Fruit fly (Drosophila melanogaster) whole organism, embryonic: ENCODE results near the gene Tfb5.
A peak's percentile ranks its signal among the peaks of the same experiment; 100 is the strongest.

Source experiments
- B-H1 ChIP-seq: fragments of 200-800 bp; sonication (Bioruptor generic); IDR thresholded peaks from 3 replicates; pipeline ENCODE4 v1.3.6; 2022; ENCODE audit warnings: missing biosample characterization, missing genetic modification characterization
- B-H2 ChIP-seq: fragments of 200-800 bp; sonication (Bioruptor generic); optimal IDR thresholded peaks from 2 replicates; lab custom pipeline; 2018; ENCODE audit warnings: missing biosample characterization, mild to moderate bottlenecking, missing genetic modification characterization
- Bgb ChIP-seq: fragments of 200-800 bp; sonication (Bioruptor generic); IDR thresholded peaks from 2 replicates; pipeline ENCODE4 v1.3.6; 2022; ENCODE audit warnings: missing biosample characterization, missing genetic modification characterization; ENCODE audit not compliant: partially characterized antibody
- CG10321 ChIP-seq: fragments of 200-800 bp; sonication (Bioruptor generic); IDR thresholded peaks from 2 replicates; pipeline ENCODE4 v1.3.6; 2022; ENCODE audit warnings: missing biosample characterization, missing genetic modification characterization
- CG10366 ChIP-seq: fragments of 200-800 bp; sonication (Bioruptor generic); IDR thresholded peaks from 2 replicates; pipeline ENCODE4 v1.3.6; 2022; ENCODE audit warnings: missing biosample characterization, missing genetic modification characterization
- CG10959 ChIP-seq: fragments of 200-800 bp; sonication (Bioruptor generic); IDR thresholded peaks from 2 replicates; pipeline ENCODE4 v1.3.6; 2022; ENCODE audit warnings: missing biosample characterization, missing genetic modification characterization
- CG10979 ChIP-seq: fragments of 200-800 bp; sonication (Bioruptor generic); optimal IDR thresholded peaks from 2 replicates; lab custom pipeline; 2018; ENCODE audit warnings: missing biosample characterization, mild to moderate bottlenecking, missing genetic modification characterization, moderate library complexity
- CG15011 ChIP-seq: fragments of 200-800 bp; sonication (Bioruptor generic); optimal IDR thresholded peaks from 3 replicates; lab custom pipeline; 2018; ENCODE audit warnings: missing biosample characterization, mild to moderate bottlenecking, missing genetic modification characterization
- CG15514 ChIP-seq: fragments of 200-800 bp; sonication (Bioruptor generic); optimal IDR thresholded peaks from 3 replicates; lab custom pipeline; 2017; ENCODE audit warnings: missing biosample characterization, missing genetic modification characterization, mild to moderate bottlenecking, moderate library complexity, missing genetic modification reagents
- CG18764 ChIP-seq: fragments of 200-800 bp; sonication (Bioruptor generic); optimal IDR thresholded peaks from 3 replicates; lab custom pipeline; 2016; ENCODE audit warnings: missing biosample characterization, missing genetic modification characterization
- CG2199 ChIP-seq: fragments of 200-800 bp; sonication (Bioruptor generic); IDR thresholded peaks from 3 replicates; pipeline ENCODE4 v1.3.6; 2022; ENCODE audit warnings: missing biosample characterization, missing genetic modification characterization
- CG31441 ChIP-seq: fragments of 200-800 bp; sonication (Bioruptor generic); IDR thresholded peaks from 2 replicates; pipeline ENCODE4 v1.3.6; 2022; ENCODE audit warnings: missing biosample characterization, missing genetic modification characterization
- CG4328 ChIP-seq: fragments of 200-800 bp; sonication (Bioruptor generic); optimal IDR thresholded peaks from 3 replicates; lab custom pipeline; 2017; ENCODE audit warnings: missing biosample characterization, missing genetic modification reagents, missing genetic modification characterization
- CG6854 ChIP-seq: fragments of 200-800 bp; sonication (Bioruptor generic); optimal IDR thresholded peaks from 3 replicates; lab custom pipeline; 2017; ENCODE audit warnings: missing biosample characterization, mild to moderate bottlenecking, missing genetic modification characterization
- CG9215 ChIP-seq: fragments of 200-800 bp; sonication (Bioruptor generic); IDR thresholded peaks from 2 replicates; pipeline ENCODE4 v1.3.6; 2022; ENCODE audit warnings: missing biosample characterization, missing genetic modification characterization
- CG9876 ChIP-seq: fragments of 200-800 bp; sonication (Bioruptor generic); optimal IDR thresholded peaks from 2 replicates; lab custom pipeline; 2016; ENCODE audit warnings: missing biosample characterization, missing genetic modification characterization
- CG9932 ChIP-seq: fragments of 200-800 bp; sonication (Bioruptor generic); IDR thresholded peaks from 2 replicates; pipeline ENCODE4 v1.3.6; 2022; ENCODE audit warnings: missing biosample characterization, missing genetic modification characterization
- CkIIα-i1 ChIP-seq: fragments of 200-800 bp; sonication (Bioruptor generic); IDR thresholded peaks from 2 replicates; pipeline ENCODE4 v1.3.6; 2022; ENCODE audit warnings: missing biosample characterization, missing genetic modification characterization
- D19B ChIP-seq: fragments of 200-800 bp; sonication (Bioruptor generic); optimal IDR thresholded peaks from 2 replicates; lab custom pipeline; 2017; ENCODE audit warnings: missing biosample characterization, mild to moderate bottlenecking, missing genetic modification characterization
- Doc3 ChIP-seq: fragments of 200-800 bp; sonication (Bioruptor generic); IDR thresholded peaks from 3 replicates; pipeline ENCODE4 v1.3.6; 2022; ENCODE audit warnings: missing biosample characterization, missing genetic modification characterization; ENCODE audit not compliant: partially characterized antibody
- HmgD ChIP-seq: fragments of 200-800 bp; sonication (Bioruptor generic); optimal IDR thresholded peaks from 3 replicates; lab custom pipeline; 2016; ENCODE audit warnings: missing biosample characterization, missing genetic modification characterization
- HmgZ ChIP-seq: fragments of 200-800 bp; sonication (Bioruptor generic); optimal IDR thresholded peaks from 2 replicates; lab custom pipeline; 2018; ENCODE audit warnings: missing biosample characterization, mild to moderate bottlenecking, missing genetic modification characterization
- Hmr ChIP-seq: fragments of 200-800 bp; sonication (Bioruptor generic); optimal IDR thresholded peaks from 3 replicates; lab custom pipeline; 2017; ENCODE audit warnings: mild to moderate bottlenecking, missing biosample characterization, missing genetic modification reagents, missing genetic modification characterization
- Hsf ChIP-seq: fragments of 200-800 bp; sonication (Bioruptor generic); optimal IDR thresholded peaks from 3 replicates; lab custom pipeline; 2016; ENCODE audit warnings: missing biosample characterization, missing genetic modification characterization
- Lim3 ChIP-seq: fragments of 200-800 bp; sonication (Bioruptor generic); IDR thresholded peaks from 2 replicates; pipeline ENCODE4 v1.3.6; 2022; ENCODE audit warnings: missing biosample characterization, missing genetic modification characterization
- NFAT ChIP-seq: fragments of 200-800 bp; sonication (Bioruptor generic); IDR thresholded peaks from 2 replicates; pipeline ENCODE4 v1.3.6; 2022; ENCODE audit warnings: missing biosample characterization, missing genetic modification characterization
- Ptx1 ChIP-seq: fragments of 200-800 bp; sonication (Bioruptor generic); IDR thresholded peaks from 2 replicates; pipeline ENCODE4 v1.3.6; 2022; ENCODE audit warnings: missing biosample characterization, missing genetic modification characterization
- Rfx ChIP-seq: fragments of 200-800 bp; sonication (Bioruptor generic); IDR thresholded peaks from 2 replicates; pipeline ENCODE4 v1.3.6; 2022; ENCODE audit warnings: missing biosample characterization, missing genetic modification characterization
- Sry-β ChIP-seq: fragments of 200-800 bp; sonication (Bioruptor generic); optimal IDR thresholded peaks from 2 replicates; lab custom pipeline; 2018; ENCODE audit warnings: missing biosample characterization, mild to moderate bottlenecking, missing genetic modification characterization, moderate library complexity
- Trl ChIP-seq, 3 experiments: fragments of >200 bp in 2 of 3; fragments of 200-800 bp in 1 of 3; sonication (Bioruptor generic) in 1 of 3; optimal IDR thresholded peaks; 2 replicates in 1 of 3; 3 replicates in 2 of 3; lab custom pipeline; 2016 to 2017; ENCODE audit warnings: missing biosample characterization in 1 of 3, missing genetic modification characterization in 1 of 3
- al ChIP-seq: fragments of 200-800 bp; sonication (Bioruptor generic); IDR thresholded peaks from 2 replicates; pipeline ENCODE4 v1.3.6; 2022; ENCODE audit warnings: missing biosample characterization, missing genetic modification characterization
- crc ChIP-seq: fragments of 200-800 bp; sonication (Bioruptor generic); optimal IDR thresholded peaks from 2 replicates; lab custom pipeline; 2016; ENCODE audit warnings: missing biosample characterization, missing genetic modification characterization
- exex ChIP-seq: fragments of 200-800 bp; sonication (Bioruptor generic); optimal IDR thresholded peaks from 4 replicates; lab custom pipeline; 2018; ENCODE audit warnings: missing biosample characterization, mild to moderate bottlenecking, missing genetic modification characterization, moderate library complexity
- gce ChIP-seq: fragments of 200-800 bp; sonication (Bioruptor generic); IDR thresholded peaks from 3 replicates; pipeline ENCODE4 v1.3.6; 2022; ENCODE audit warnings: missing biosample characterization, missing genetic modification characterization
- gcm2 ChIP-seq: fragments of 200-800 bp; sonication (Bioruptor generic); optimal IDR thresholded peaks from 2 replicates; lab custom pipeline; 2016; ENCODE audit warnings: missing biosample characterization, missing genetic modification characterization
- nmo ChIP-seq: fragments of 200-800 bp; sonication (Bioruptor generic); optimal IDR thresholded peaks from 2 replicates; lab custom pipeline; 2018; ENCODE audit warnings: missing biosample characterization, mild to moderate bottlenecking, missing genetic modification characterization, moderate library complexity
- nom ChIP-seq: fragments of 200-800 bp; sonication (Bioruptor generic); optimal IDR thresholded peaks from 2 replicates; lab custom pipeline; 2017; ENCODE audit warnings: missing biosample characterization, missing genetic modification characterization, mild to moderate bottlenecking, moderate library complexity, missing genetic modification reagents
- pan ChIP-seq, 4 experiments: fragments of >200 bp in 3 of 4; fragments of 200-800 bp in 1 of 4; sonication (Bioruptor generic) in 1 of 4; optimal IDR thresholded peaks in 3 of 4; IDR thresholded peaks in 1 of 4; 2 replicates each; pipeline versions ENCODE4 v1.3.6 to Lab custom; 2017 to 2022; ENCODE audit warnings: missing biosample characterization in 2 of 4, missing genetic modification characterization in 2 of 4, mixed read lengths in 1 of 4
- pum ChIP-seq: fragments of 200-800 bp; sonication (Bioruptor generic); optimal IDR thresholded peaks from 2 replicates; lab custom pipeline; 2016; ENCODE audit warnings: missing biosample characterization, missing genetic modification characterization
- run ChIP-seq: fragments of 200-800 bp; sonication (Bioruptor generic); optimal IDR thresholded peaks from 3 replicates; lab custom pipeline; 2018; ENCODE audit warnings: missing biosample characterization, mild to moderate bottlenecking, missing genetic modification characterization
- shn ChIP-seq: fragments of 200-800 bp; sonication (Bioruptor generic); optimal IDR thresholded peaks from 3 replicates; lab custom pipeline; 2016; ENCODE audit warnings: missing biosample characterization, missing genetic modification characterization
- slou ChIP-seq: fragments of 200-800 bp; sonication (Bioruptor generic); optimal IDR thresholded peaks from 3 replicates; lab custom pipeline; 2016; ENCODE audit warnings: missing biosample characterization, missing genetic modification characterization
- sob ChIP-seq: fragments of 200-800 bp; sonication (Bioruptor generic); IDR thresholded peaks from 2 replicates; pipeline ENCODE4 v1.3.6; 2022; ENCODE audit warnings: missing biosample characterization, missing genetic modification characterization
- stc ChIP-seq: fragments of 200-800 bp; sonication (Bioruptor generic); IDR thresholded peaks from 2 replicates; pipeline ENCODE4 v1.3.6; 2022; ENCODE audit warnings: missing biosample characterization, missing genetic modification characterization
- toy ChIP-seq: fragments of 200-800 bp; sonication (Bioruptor generic); IDR thresholded peaks from 2 replicates; pipeline ENCODE4 v1.3.6; 2022; ENCODE audit warnings: missing biosample characterization, missing genetic modification characterization
- wek ChIP-seq: fragments of 200-800 bp; sonication (Bioruptor generic); optimal IDR thresholded peaks from 3 replicates; lab custom pipeline; 2018; ENCODE audit warnings: missing biosample characterization, mild to moderate bottlenecking, missing genetic modification characterization, moderate library complexity

Tfb5 gene

DNA sequence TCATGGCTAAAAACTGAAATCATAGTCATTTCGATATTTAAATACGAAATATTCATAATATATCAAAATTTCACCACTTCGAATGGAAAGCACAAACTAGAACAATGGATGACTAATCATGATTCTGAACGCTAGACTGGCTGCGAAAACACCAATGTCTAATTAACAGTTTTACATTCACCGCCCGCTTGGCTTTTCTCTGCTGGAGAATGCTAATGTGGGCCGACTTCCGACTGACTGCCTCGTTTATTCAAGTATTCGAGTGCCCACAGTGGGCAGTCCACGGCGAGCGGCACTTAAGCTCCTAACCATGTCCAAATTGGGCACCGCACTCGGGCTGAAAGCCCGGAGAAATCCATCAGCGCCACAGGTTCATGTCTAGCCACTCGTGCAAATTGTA lies 8.6 kb downstream of the Tfb5 start (continued):
- TF ChIP-seq CG10321: no peak
- TF ChIP-seq CG18764 (GFP tag; lab: Kevin White, UChicago): no peak
- TF ChIP-seq nmo (GFP tag; lab: Kevin White, UChicago): no peak
- no peak for TF ChIP-seq stc (GFP tag; lab: Robert Waterston, UW)
- TF ChIP-seq B-H2 (GFP tag; lab: Kevin White, UChicago): no peak
- TF ChIP-seq CG10959 (GFP tag; lab: Robert Waterston, UW): no peak

DNA sequence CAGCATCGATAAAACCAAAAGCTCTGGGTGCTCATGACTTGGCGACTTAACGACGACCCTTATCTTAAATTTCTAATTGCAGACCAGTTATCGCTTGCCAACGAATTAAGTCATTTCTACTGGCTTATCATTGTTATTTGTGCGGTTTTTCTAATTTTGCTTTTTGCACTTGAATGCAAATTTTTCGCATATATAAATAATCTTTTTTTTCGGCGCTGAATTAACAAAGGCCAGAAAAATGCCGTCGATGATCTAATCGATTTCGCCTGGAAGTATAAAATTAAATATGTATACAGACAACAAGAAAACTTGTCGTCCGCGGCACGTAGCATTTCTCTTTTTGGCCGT lies 9.1 kb downstream of the Tfb5 start:
- TF ChIP-seq Trl (optimal IDR thresholded peaks at IDR 0.05; lab: Kevin White, UChicago): peak in 1 of 2 experiments; percentile 3
- TF ChIP-seq Trl (GFP tag; optimal IDR thresholded peaks at IDR 0.05; lab: Kevin White, UChicago): no peak
- peak; percentile 21 for TF ChIP-seq exex
- no peak for TF ChIP-seq Rfx (GFP tag; lab: Robert Waterston, UW)
- no peak for TF ChIP-seq B-H1 (GFP tag; lab: Robert Waterston, UW)
- TF ChIP-seq, all 482 proteins: peak for 2

DNA sequence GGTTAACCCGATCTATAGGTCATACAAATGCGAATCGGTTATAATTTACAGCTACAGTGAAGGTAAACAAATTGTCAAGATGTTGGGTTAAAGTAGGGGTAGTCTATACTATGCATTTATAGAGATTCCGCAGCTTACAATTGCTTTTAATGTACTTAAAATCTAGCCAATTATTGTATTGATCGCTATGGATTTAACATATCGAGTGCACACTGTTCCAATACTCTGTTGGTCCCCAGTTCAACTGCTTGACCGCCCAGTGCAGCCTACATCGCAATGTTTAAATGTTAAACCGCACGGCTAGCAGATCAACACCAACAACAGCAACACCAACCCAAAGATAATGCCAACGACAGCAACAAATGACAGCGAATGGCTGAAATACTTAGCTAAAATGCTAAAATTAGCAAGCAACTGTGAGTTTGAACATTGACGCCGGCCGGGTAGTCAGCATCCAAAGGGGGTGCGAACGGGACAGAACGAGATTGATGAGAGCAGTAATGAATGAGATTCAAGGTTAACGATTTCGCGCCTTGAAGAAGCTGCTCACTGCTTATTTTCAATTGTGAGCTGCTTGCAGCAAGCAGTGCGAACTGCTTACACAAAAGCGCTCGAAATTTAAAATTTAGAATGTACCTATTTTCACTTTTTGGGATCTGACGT lies 9.6 kb downstream of the Tfb5 start:
- TF ChIP-seq Doc3 (GFP tag; lab: Robert Waterston, UW) (no peak), al (GFP tag; lab: Robert Waterston, UW) (0 out of 2 replicates have a peak, but pooled peaks have one; percentile 25), D19B (no peak), HmgZ (peak; percentile 17), CG15011 (GFP tag; lab: Kevin White, UChicago) (no peak), wek (GFP tag; lab: Kevin White, UChicago) (no peak), run (no peak), CG31441 (GFP tag; lab: Robert Waterston, UW) (no peak), pum (no peak), CG10979 (tag; lab: Kevin White, UChicago) (no peak), toy (no peak), crc (no peak), CG10366 (GFP tag; lab: Robert Waterston, UW) (peak; percentile 34), Rfx (GFP tag; lab: Robert Waterston, UW) (peak; percentile 54), shn (GFP tag; lab: Kevin White, UChicago) (no peak), gce (GFP tag; lab: Robert Waterston, UW) (peak; percentile 12; the same call in 1 of the 3 replicates), pan (optimal IDR thresholded peaks at IDR 0.05; lab: Kevin White, UChicago) (no peak), pan (GFP tag; optimal IDR thresholded peaks at IDR 0.05 in 1 of 2, IDR thresholded peaks at IDR 0.05 in 1 of 2) (peak in 1 of 2 experiments; percentile 65), CG9215 (GFP tag; lab: Robert Waterston, UW) (no peak; the same call in 1 of the 2 replicates), CG15514 (no peak), Hsf (GFP tag; lab: Kevin White, UChicago) (no peak), CG18764 (GFP tag; lab: Kevin White, UChicago) (no peak), CkIIα-i1 (GFP tag; lab: Robert Waterston, UW) (no peak), HmgD (GFP tag; lab: Kevin White, UChicago) (peak; percentile 81), Ptx1 (GFP tag; lab: Robert Waterston, UW) (no peak), Sry-β (GFP tag; lab: Kevin White, UChicago) (no peak), CG9932 (GFP tag; lab: Robert Waterston, UW) (peak; percentile 4; the same call in 1 of the 2 replicates), Hmr (GFP tag; lab: Kevin White, UChicago) (no peak), nom (no peak), Bgb (peak; percentile 69), CG4328 (GFP tag; lab: Kevin White, UChicago) (no peak), CG9876 (GFP tag; lab: Kevin White, UChicago) (no peak), CG2199 (GFP tag; lab: Robert Waterston, UW) (peak; percentile 93), CG6854 (no peak), slou (GFP tag; lab: Kevin White, UChicago) (no peak), NFAT (GFP tag; lab: Robert Waterston, UW) (peak; percentile 35), gcm2 (GFP tag; lab: Kevin White, UChicago) (no peak), sob (0 out of 2 replicates have a peak, but pooled peaks have one; percentile 9), Lim3 (GFP tag; lab: Robert Waterston, UW) (no peak)
